Worm (Caenorhabditis elegans) whole organism, early embryonic: ENCODE data around the gene F25B4.7.

Experiments
- aly-1 ChIP-seq: sonication (generic microtip); optimal IDR thresholded peaks from 2 replicates; lab custom pipeline; 2016; ENCODE audit warnings: missing genetic modification characterization, missing compliant biosample characterization
- ceh-13 ChIP-seq: fragments of 200-800 bp; sonication (Bioruptor generic); optimal IDR thresholded peaks from 2 replicates; lab custom pipeline; 2018; ENCODE audit warnings: mild to moderate bottlenecking, missing genetic modification characterization, missing compliant biosample characterization
- flt-1 ChIP-seq: fragments of 200-800 bp; sonication (Bioruptor generic); IDR thresholded peaks from 2 replicates; pipeline ENCODE4 v1.3.6; 2022; ENCODE audit warnings: missing genetic modification characterization, missing compliant biosample characterization
- hmbx-1 ChIP-seq: sonication (generic microtip); optimal IDR thresholded peaks from 2 replicates; lab custom pipeline; 2016; ENCODE audit warnings: mild to moderate bottlenecking, missing genetic modification characterization, missing compliant biosample characterization

DNA sequence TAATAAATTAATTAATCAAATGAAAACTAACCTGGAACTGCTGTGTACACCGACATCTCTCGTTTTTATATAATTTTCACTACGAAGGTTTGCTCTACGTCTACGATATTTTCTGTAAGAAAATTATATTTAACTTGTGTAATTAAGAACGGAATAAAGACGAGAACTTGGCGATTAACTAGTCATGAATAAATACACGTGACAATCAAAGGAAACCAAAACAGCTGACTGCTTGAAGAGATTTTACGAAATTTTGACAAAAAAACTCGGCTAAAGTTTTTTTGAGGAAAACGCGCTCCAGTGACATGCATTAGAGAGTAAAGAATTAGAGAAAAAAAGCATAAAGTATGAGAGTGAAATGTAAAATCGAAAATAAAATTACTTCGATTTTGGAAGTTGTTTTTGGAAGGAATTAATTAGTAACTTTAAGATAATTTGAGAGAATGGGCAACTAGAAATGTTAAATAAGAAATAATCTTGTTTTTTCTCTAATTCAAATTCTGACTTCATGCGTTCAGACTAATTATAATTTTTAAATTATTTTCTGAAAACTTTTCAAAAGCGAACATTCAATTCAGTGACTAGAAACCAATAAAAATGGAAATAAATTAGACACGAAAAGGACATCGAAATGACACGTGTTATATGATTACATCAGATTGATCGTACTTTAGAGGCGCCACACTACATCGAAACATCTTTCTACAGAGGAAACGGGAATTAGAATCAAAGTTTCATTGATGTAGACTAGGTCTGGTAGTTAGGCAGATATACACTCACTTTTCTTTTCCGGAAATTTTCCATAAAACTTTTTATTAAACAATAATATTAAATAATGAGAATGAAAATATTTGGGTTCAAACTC is at the start of gene F25B4.7:
- TF ChIP-seq flt-1, result no peak
- TF ChIP-seq ceh-13 (GFP tag; lab: Kevin White, UChicago), result no peak
- TF ChIP-seq hmbx-1 (tag; lab: Kevin White, UChicago), result no peak
- TF ChIP-seq aly-1 (tag; lab: Kevin White, UChicago), result no peak
